Worm (Caenorhabditis elegans) whole organism, L4 larva: Measurements from ENCODE around the gene ref-2.

Experiments used
- F26F4.8 ChIP-seq: fragments of 200-800 bp; sonication (Bioruptor generic); conservative IDR thresholded peaks from 2 replicates; pipeline ENCODE4 v1.3.6; 2022; ENCODE audit warnings: missing genetic modification characterization, missing compliant biosample characterization
- pha-4 ChIP-seq, 2 experiments: fragments of 150-350 bp in 1 of 2; fragments of 200-800 bp in 1 of 2; sonication (Bioruptor generic) in 1 of 2; IDR thresholded peaks in 1 of 2; optimal IDR thresholded peaks in 1 of 2; 2 replicates each; pipeline versions ENCODE4 v1.3.6 to Lab custom; 2014 to 2022; ENCODE audit warnings: missing genetic modification characterization in 2 of 2, missing genetic modification reagents in 2 of 2, missing biosample characterization in 1 of 2, missing compliant biosample characterization in 1 of 2

- no peak for TF ChIP-seq pha-4 (GFP tag; IDR thresholded peaks at IDR 0.05; lab: Robert Waterston, UW)
- TF ChIP-seq pha-4 (tag; optimal IDR thresholded peaks at IDR 0.05; lab: Kevin White, UChicago), result no peak
- TF ChIP-seq F26F4.8 (GFP tag; lab: Robert Waterston, UW), result no peak
Measured at ce11 chrX:7710643-7711042, 33.4 kb upstream of the ref-2 start, which contains the start of gene K09F5.4.
